Worm (Caenorhabditis elegans) whole organism, L4 larva: ENCODE data around the gene npp-1.
"Not testable (repeated sequence)": the region's sequence is repeated elsewhere in the genome, so short reads cannot be mapped to it uniquely, and the experiment has no call there.

ENCODE experiments used
- ceh-82 ChIP-seq: sonication (generic microtip); optimal IDR thresholded peaks from 2 replicates; lab custom pipeline; 2017; ENCODE audit warnings: missing biosample characterization, missing genetic modification characterization
- fkh-10 ChIP-seq: fragments of 150-350 bp; optimal IDR thresholded peaks from 2 replicates; lab custom pipeline; 2014; ENCODE audit warnings: missing biosample characterization, missing genetic modification reagents, missing genetic modification characterization
- mdl-1 ChIP-seq, 2 experiments: fragments of 150-350 bp in 1 of 2; sonication (generic microtip) in 1 of 2; optimal IDR thresholded peaks; 2 replicates each; lab custom pipeline; 2014 to 2017; ENCODE audit warnings: missing biosample characterization in 2 of 2, missing genetic modification characterization in 2 of 2
- nhr-28 ChIP-seq: fragments of 150-350 bp; optimal IDR thresholded peaks from 2 replicates; lab custom pipeline; 2014; ENCODE audit warnings: missing biosample characterization, missing genetic modification characterization
- pha-4 ChIP-seq, 2 experiments: fragments of 150-350 bp in 1 of 2; fragments of 200-800 bp in 1 of 2; sonication (Bioruptor generic) in 1 of 2; IDR thresholded peaks in 1 of 2; optimal IDR thresholded peaks in 1 of 2; 2 replicates each; pipeline versions ENCODE4 v1.3.6 to Lab custom; 2014 to 2022; ENCODE audit warnings: missing genetic modification characterization in 2 of 2, missing genetic modification reagents in 2 of 2, missing biosample characterization in 1 of 2, missing compliant biosample characterization in 1 of 2
- php-3 ChIP-seq: fragments of 200-800 bp; sonication (Bioruptor generic); IDR thresholded peaks from 2 replicates; pipeline ENCODE4 v1.3.6; 2022; ENCODE audit warnings: missing genetic modification reagents, missing genetic modification characterization, missing compliant biosample characterization
- skn-1 ChIP-seq: fragments of 150-350 bp; optimal IDR thresholded peaks from 2 replicates; lab custom pipeline; 2014; ENCODE audit warnings: missing biosample characterization, missing genetic modification characterization
- ztf-11 ChIP-seq: fragments of 150-350 bp; optimal IDR thresholded peaks from 2 replicates; lab custom pipeline; 2014; ENCODE audit warnings: missing biosample characterization, missing genetic modification characterization

DNA sequence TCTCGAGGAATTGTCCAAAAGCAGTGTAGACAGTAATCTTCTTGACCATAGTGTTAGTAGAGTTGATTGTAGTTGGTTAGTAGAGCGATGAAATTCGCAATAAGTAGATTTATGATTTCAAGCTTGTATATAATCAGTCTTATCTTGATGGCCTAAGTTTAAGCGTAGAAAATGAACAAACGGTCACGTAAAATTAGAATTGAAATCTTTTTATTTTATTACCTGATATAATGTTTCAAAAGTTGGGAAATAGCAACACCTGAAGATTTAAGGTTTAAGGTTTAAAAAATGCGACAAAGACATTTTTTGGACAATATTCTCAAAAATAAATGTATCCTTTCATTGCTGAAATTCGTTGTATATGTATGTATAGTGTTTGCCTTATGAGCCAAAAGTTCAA, 35.4 kb downstream of the npp-1 start, which contains the start of gene sss-1:
- not testable (repeated sequence) for TF ChIP-seq mdl-1 (tag; optimal IDR thresholded peaks at IDR 0.05; lab: Kevin White, UChicago); nhr-28 (tag; lab: Kevin White, UChicago); skn-1 (tag; lab: Kevin White, UChicago); ztf-11 (tag; lab: Kevin White, UChicago); pha-4 (GFP tag; IDR thresholded peaks at IDR 0.05; lab: Robert Waterston, UW); pha-4 (tag; optimal IDR thresholded peaks at IDR 0.05; lab: Kevin White, UChicago); fkh-10 (GFP tag; lab: Kevin White, UChicago); php-3 (GFP tag; lab: Robert Waterston, UW); ceh-82 (tag; lab: Kevin White, UChicago)
